Worm (Caenorhabditis elegans): ENCODE measurements around the gene nhr-123.
A peak's percentile ranks its signal among the peaks of the same experiment; 100 is the strongest.

Gene nhr-123

ce11 chrV:450757-451501 is at the start of gene nhr-123:
TSS of gene nhr-123 (plus strand) at chrV:451451.
- TF ChIP-seq nhr-67 (tag; optimal IDR thresholded peaks at IDR 0.05) (no peak), unc-62 (GFP tag; optimal IDR thresholded peaks at IDR 0.05) (no peak), lin-39 (tag; optimal IDR thresholded peaks at IDR 0.05) (no peak), pha-4 (tag; optimal IDR thresholded peaks at IDR 0.05) (peak; percentile 27), zag-1 (tag; optimal IDR thresholded peaks at IDR 0.05) (no peak), nhr-11 (tag; optimal IDR thresholded peaks at IDR 0.05) (no peak), elt-2 (tag; optimal IDR thresholded peaks at IDR 0.05) (peak; percentile 35)

DNA sequence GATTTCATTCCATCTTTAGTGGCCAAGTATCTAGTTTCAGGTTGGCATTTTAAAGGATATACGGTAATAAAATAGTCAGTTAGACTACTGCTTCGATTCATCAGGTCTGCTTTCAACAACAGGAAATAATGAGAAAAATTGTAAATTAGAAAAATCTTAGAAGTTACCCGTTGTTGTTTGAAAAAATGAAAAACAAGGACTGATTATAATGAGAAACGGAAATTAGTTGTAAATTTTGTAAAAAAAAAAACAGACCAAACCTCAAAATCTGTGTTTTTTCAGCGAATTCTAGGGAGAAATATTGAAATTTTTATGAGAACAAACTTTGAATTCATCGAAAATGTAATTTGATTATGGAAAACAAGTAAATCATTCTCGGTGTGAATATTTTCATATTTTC is 48.2 kb upstream of the nhr-123 start, which contains the start of gene srh-62:
TSS of gene srh-62 (minus strand) at position 101 of the 400 bp plus-strand sequence.
- TF ChIP-seq nhr-23 (tag; optimal IDR thresholded peaks at IDR 0.05) (no peak), fkh-2 (tag; optimal IDR thresholded peaks at IDR 0.05) (no peak), lsy-12 (tag; optimal IDR thresholded peaks at IDR 0.05) (no peak), skn-1 (tag; optimal IDR thresholded peaks at IDR 0.05) (no peak)

DNA sequence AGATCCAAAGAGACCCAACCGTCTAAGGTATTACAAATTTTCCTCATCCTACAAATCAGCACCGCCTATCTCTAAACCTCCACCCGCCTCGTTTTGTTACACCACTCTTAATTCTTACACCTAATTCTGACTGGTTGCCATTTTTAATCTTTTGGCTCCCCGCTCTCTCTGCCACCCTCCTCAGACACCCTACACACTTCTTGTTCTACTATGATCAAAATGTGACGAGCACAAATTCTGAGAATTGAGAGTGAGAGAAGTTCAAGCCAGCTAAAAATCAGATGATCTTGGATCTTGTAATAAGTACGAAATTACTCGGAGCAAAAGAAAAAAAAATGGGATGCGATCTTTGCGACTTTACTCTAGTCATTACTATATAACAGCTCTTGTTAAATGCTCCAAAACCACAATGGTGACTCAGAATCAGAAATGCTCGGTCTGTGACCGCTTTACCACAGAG is 47.0 kb upstream of the nhr-123 start, which contains the start of gene nhr-252:
TSS of gene nhr-252 (plus strand) at position 410 of the 460 bp plus-strand sequence.
- TF ChIP-seq elt-2 (tag; optimal IDR thresholded peaks at IDR 0.05) (no peak), fos-1 (tag; optimal IDR thresholded peaks at IDR 0.05) (no peak), ceh-28 (tag; optimal IDR thresholded peaks at IDR 0.05) (no peak), tbx-2 (tag; optimal IDR thresholded peaks at IDR 0.05) (no peak), lsy-12 (tag; optimal IDR thresholded peaks at IDR 0.05) (no peak)

DNA sequence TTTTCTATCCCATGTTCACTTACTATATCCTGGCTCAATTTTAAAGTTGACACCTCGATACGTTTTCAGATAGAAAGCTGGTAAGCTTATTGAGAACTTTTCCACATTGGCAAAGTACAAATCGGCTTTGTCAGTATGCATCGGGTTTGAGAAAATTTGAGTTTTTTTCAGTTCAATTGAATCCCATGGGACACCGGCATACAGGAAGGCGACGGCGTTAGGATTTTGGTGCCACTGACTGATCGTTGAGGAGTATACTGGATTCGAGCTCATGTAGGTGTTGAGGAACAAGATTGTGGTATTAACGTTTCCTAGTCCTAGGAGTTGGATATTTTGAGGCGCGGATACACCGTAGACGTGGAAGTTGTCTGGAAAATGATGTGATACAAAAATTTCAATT is 38.4 kb upstream of the nhr-123 start:
- TF ChIP-seq pha-4 (tag; optimal IDR thresholded peaks at IDR 0.05) (no peak), nhr-12 (tag; optimal IDR thresholded peaks at IDR 0.05) (no peak), nhr-76 (tag; optimal IDR thresholded peaks at IDR 0.05) (no peak), fkh-2 (tag; optimal IDR thresholded peaks at IDR 0.05) (no peak), elt-3 (tag; optimal IDR thresholded peaks at IDR 0.05) (no peak), ama-1 (optimal IDR thresholded peaks at IDR 0.05) (no peak), tbx-2 (tag; optimal IDR thresholded peaks at IDR 0.05) (no peak), ztf-11 (tag; optimal IDR thresholded peaks at IDR 0.05) (no peak), sea-2 (GFP tag; optimal IDR thresholded peaks at IDR 0.05) (no peak), ceh-16 (tag; optimal IDR thresholded peaks at IDR 0.05) (no peak), egl-27 (tag; optimal IDR thresholded peaks at IDR 0.05) (no peak), nhr-77 (tag; optimal IDR thresholded peaks at IDR 0.05) (no peak)

- TF ChIP-seq fkh-10 (GFP tag; optimal IDR thresholded peaks at IDR 0.05) (no peak), nhr-237 (tag; optimal IDR thresholded peaks at IDR 0.05) (no peak), nhr-76 (tag; optimal IDR thresholded peaks at IDR 0.05) (no peak), egl-27 (tag; optimal IDR thresholded peaks at IDR 0.05) (no peak), ZK546.5 (tag; optimal IDR thresholded peaks at IDR 0.05) (no peak), ceh-16 (tag; optimal IDR thresholded peaks at IDR 0.05) (no peak), nhr-43 (tag; optimal IDR thresholded peaks at IDR 0.05; ENCODE audit: poor library complexity, severe bottlenecking) (no peak), fos-1 (tag; optimal IDR thresholded peaks at IDR 0.05) (no peak), skn-1 (tag; optimal IDR thresholded peaks at IDR 0.05) (no peak), nhr-28 (tag; optimal IDR thresholded peaks at IDR 0.05) (no peak), lin-39 (tag; optimal IDR thresholded peaks at IDR 0.05) (no peak), aly-2 (tag; optimal IDR thresholded peaks at IDR 0.05) (no peak), mml-1 (tag; optimal IDR thresholded peaks at IDR 0.05) (no peak), ceh-82 (tag; optimal IDR thresholded peaks at IDR 0.05) (no peak), fkh-2 (tag; optimal IDR thresholded peaks at IDR 0.05) (no peak), snpc-4 (tag; optimal IDR thresholded peaks at IDR 0.05) (no peak)
Observed at ce11 chrV:414630-415029, 36.6 kb upstream of the nhr-123 start, which contains the start of gene dod-19. TSS of gene dod-19 (minus strand) at chrV:414759.

DNA sequence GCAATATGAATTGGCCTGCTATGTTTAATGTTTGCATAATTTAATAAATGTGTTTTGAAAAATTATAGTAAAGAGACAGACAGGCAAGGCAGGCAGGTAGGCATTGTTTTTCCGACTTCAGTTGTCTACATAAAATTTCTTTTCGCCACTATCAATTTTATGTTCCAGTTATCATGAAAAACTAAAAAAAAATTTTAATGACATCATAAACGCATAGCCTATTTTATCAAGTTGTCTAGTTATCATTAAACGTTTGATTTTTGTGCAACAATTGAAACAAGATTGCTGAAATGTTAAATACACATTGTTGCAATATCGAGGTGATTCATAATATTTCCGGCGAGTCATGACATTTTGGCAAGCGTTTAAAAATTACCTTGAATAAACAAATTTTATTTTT is 36.2 kb upstream of the nhr-123 start:
- peak; percentile 79 for TF ChIP-seq elt-2 (tag; optimal IDR thresholded peaks at IDR 0.05)
- TF ChIP-seq ZK546.5 (tag; optimal IDR thresholded peaks at IDR 0.05): no peak
- peak; percentile 93 for TF ChIP-seq pqm-1 (tag; optimal IDR thresholded peaks at IDR 0.05)
